1 worm cellular context compared by ENCODE assay signal in genomic region chrIII:8354644-8355461, ce11.
TF ChIP-seq lines count a peak whose summit lies in the region.

Gene unc-116 (minus strand): TSS chrIII:8355174.

TF ChIP-seq in whole organism, L1 larva, 84 proteins besides CTCF, POLR2A, EP300 and RAD21 (continued from another document):
- peak; percentile 2 for TF ChIP-seq unc-130 (tag; optimal IDR thresholded peaks at IDR 0.05; lab: Kevin White, UChicago)
- TF ChIP-seq xbp-1 (tag; optimal IDR thresholded peaks at IDR 0.05; lab: Kevin White, UChicago) = no peak
- TF ChIP-seq lin-39 (tag; optimal IDR thresholded peaks at IDR 0.05; lab: Kevin White, UChicago) = no peak
- no peak for TF ChIP-seq ceh-90 (tag; optimal IDR thresholded peaks at IDR 0.05; lab: Kevin White, UChicago)
- no peak for TF ChIP-seq zag-1 (tag; optimal IDR thresholded peaks at IDR 0.05; lab: Kevin White, UChicago)
- TF ChIP-seq skn-1 (tag; optimal IDR thresholded peaks at IDR 0.05; lab: Kevin White, UChicago) = peak; percentile 94
- TF ChIP-seq C34B4.2 (tag; optimal IDR thresholded peaks at IDR 0.05; lab: Kevin White, UChicago) = no peak
- TF ChIP-seq egl-13 (tag; optimal IDR thresholded peaks at IDR 0.05; lab: Kevin White, UChicago) = peak; percentile 26
- TF ChIP-seq Y116A8C.19 (tag; optimal IDR thresholded peaks at IDR 0.05; lab: Kevin White, UChicago; ENCODE audit: borderline replicate concordance) = no peak
- no peak for TF ChIP-seq sox-4 (tag; optimal IDR thresholded peaks at IDR 0.05; lab: Kevin White, UChicago)
- TF ChIP-seq mep-1 (tag; optimal IDR thresholded peaks at IDR 0.05; lab: Kevin White, UChicago) = peak; percentile 57
- no peak for TF ChIP-seq pax-3 (tag; optimal IDR thresholded peaks at IDR 0.05; lab: Kevin White, UChicago)
- TF ChIP-seq grh-1 (GFP tag; IDR thresholded peaks at IDR 0.05; lab: Robert Waterston, UW) = no peak
- TF ChIP-seq lin-14 (GFP tag; optimal IDR thresholded peaks at IDR 0.05; lab: Kevin White, UChicago) = peak; percentile 75
- no peak for TF ChIP-seq pqm-1 (tag; optimal IDR thresholded peaks at IDR 0.05; lab: Kevin White, UChicago)
- no peak for TF ChIP-seq nhr-76 (tag; optimal IDR thresholded peaks at IDR 0.05; lab: Kevin White, UChicago)
- TF ChIP-seq fkh-4 (tag; optimal IDR thresholded peaks at IDR 0.05; lab: Kevin White, UChicago; ENCODE audit: borderline replicate concordance) = no peak
- TF ChIP-seq dpl-1 (GFP tag; optimal IDR thresholded peaks at IDR 0.05; lab: Kevin White, UChicago) = peak in 2 of 3 experiments; percentile 18 to 31
- peak; percentile 8 for TF ChIP-seq fos-1 (tag; optimal IDR thresholded peaks at IDR 0.05; lab: Kevin White, UChicago)
- no peak for TF ChIP-seq vab-15 (tag; optimal IDR thresholded peaks at IDR 0.05; lab: Kevin White, UChicago)
- no peak for TF ChIP-seq nhr-84 (tag; optimal IDR thresholded peaks at IDR 0.05; lab: Kevin White, UChicago)
- TF ChIP-seq irx-1 (tag; optimal IDR thresholded peaks at IDR 0.05; lab: Kevin White, UChicago) = no peak
- peak; percentile 31 to 74 for TF ChIP-seq efl-1 (optimal IDR thresholded peaks at IDR 0.05; lab: Kevin White, UChicago)
- TF ChIP-seq efl-1 (GFP tag; optimal IDR thresholded peaks at IDR 0.05 in 1 of 2; lab: Kevin White, UChicago) = peak; percentile 54 to 94
- peak; percentile 2 for TF ChIP-seq swsn-7 (tag; optimal IDR thresholded peaks at IDR 0.05; lab: Kevin White, UChicago)
- TF ChIP-seq fkh-10 (GFP tag; optimal IDR thresholded peaks at IDR 0.05; lab: Kevin White, UChicago) = no peak
- TF ChIP-seq hpl-2 (GFP tag; optimal IDR thresholded peaks at IDR 0.05; lab: Kevin White, UChicago) = peak; percentile 49
- TF ChIP-seq lin-35 (GFP tag; optimal IDR thresholded peaks at IDR 0.05; lab: Kevin White, UChicago) = peak; percentile 38 to 39
- no peak for TF ChIP-seq nhr-12 (tag; optimal IDR thresholded peaks at IDR 0.05; lab: Kevin White, UChicago)
- no peak for TF ChIP-seq sup-37 (GFP tag; optimal IDR thresholded peaks at IDR 0.05; lab: Kevin White, UChicago)
- no peak for TF ChIP-seq ceh-88 (GFP tag; IDR thresholded peaks at IDR 0.05; lab: Robert Waterston, UW)
- peak; percentile 60 to 70 for TF ChIP-seq lsy-2 (tag; optimal IDR thresholded peaks at IDR 0.05; lab: Kevin White, UChicago)
- no peak for TF ChIP-seq nhr-90 (tag; optimal IDR thresholded peaks at IDR 0.05; lab: Kevin White, UChicago; ENCODE audit: poor library complexity)
- TF ChIP-seq ceh-63 (GFP tag; optimal IDR thresholded peaks at IDR 0.05; lab: Kevin White, UChicago) = no peak
- no peak for TF ChIP-seq ces-1 (GFP tag; optimal IDR thresholded peaks at IDR 0.05; lab: Kevin White, UChicago)
- TF ChIP-seq alr-1 (tag; optimal IDR thresholded peaks at IDR 0.05; lab: Kevin White, UChicago; ENCODE audit: borderline replicate concordance) = no peak
- peak; percentile 35 for TF ChIP-seq blmp-1 (tag; optimal IDR thresholded peaks at IDR 0.05; lab: Kevin White, UChicago)
- TF ChIP-seq unc-30 (tag; optimal IDR thresholded peaks at IDR 0.05; lab: Kevin White, UChicago) = no peak
- peak; percentile 34 for TF ChIP-seq C16A3.4 (tag; optimal IDR thresholded peaks at IDR 0.05; lab: Kevin White, UChicago)
- TF ChIP-seq mab-9 (GFP tag; IDR thresholded peaks at IDR 0.05; lab: Robert Waterston, UW) = no peak
- no peak for TF ChIP-seq unc-98 (GFP tag; IDR thresholded peaks at IDR 0.05; lab: Robert Waterston, UW)
